Worm (Caenorhabditis elegans) whole organism, young adult: ENCODE measurements around the gene ppm-1.H.

Experiments
- C06A6.2 ChIP-seq: fragments of 200-800 bp; sonication (Bioruptor generic); conservative IDR thresholded peaks from 2 replicates; pipeline ENCODE4 v1.3.6; 2022; ENCODE audit warnings: missing genetic modification characterization, missing compliant biosample characterization
- C17E4.6 ChIP-seq: fragments of 200-800 bp; sonication (Bioruptor generic); IDR thresholded peaks from 2 replicates; pipeline ENCODE4 v1.3.6; 2022; ENCODE audit warnings: missing genetic modification reagents, missing genetic modification characterization, missing compliant biosample characterization
- F22D6.2 ChIP-seq: sonication (generic microtip); optimal IDR thresholded peaks from 2 replicates; lab custom pipeline; 2016; ENCODE audit warnings: mild to moderate bottlenecking, missing genetic modification characterization, missing compliant biosample characterization
- F23B12.7 ChIP-seq: sonication (generic microtip); optimal IDR thresholded peaks from 2 replicates; lab custom pipeline; 2017; ENCODE audit warnings: missing genetic modification characterization, mild to moderate bottlenecking, missing compliant biosample characterization, antibody characterized with exemption, moderate library complexity; ENCODE audit not compliant: insufficient read depth
- F39B2.1 ChIP-seq: fragments of 200-800 bp; sonication (Bioruptor generic); IDR thresholded peaks from 2 replicates; pipeline ENCODE4 v1.3.6; 2022; ENCODE audit warnings: missing genetic modification reagents, missing genetic modification characterization, missing compliant biosample characterization
- F57A8.1 ChIP-seq: fragments of 200-800 bp; sonication (Bioruptor generic); optimal IDR thresholded peaks from 2 replicates; lab custom pipeline; 2018; ENCODE audit warnings: mild to moderate bottlenecking, missing genetic modification characterization, moderate library complexity, missing compliant biosample characterization
- K11D2.4 ChIP-seq: fragments of 200-800 bp; sonication (Bioruptor generic); IDR thresholded peaks from 2 replicates; pipeline ENCODE4 v1.3.6; 2022; ENCODE audit warnings: missing genetic modification reagents, missing genetic modification characterization, missing compliant biosample characterization
- K12H6.12 ChIP-seq: fragments of 200-800 bp; sonication (Bioruptor generic); optimal IDR thresholded peaks from 2 replicates; lab custom pipeline; 2018; ENCODE audit warnings: mild to moderate bottlenecking, missing genetic modification characterization, missing compliant biosample characterization
- T07F8.4 ChIP-seq: sonication (generic microtip); optimal IDR thresholded peaks from 2 replicates; lab custom pipeline; 2016; ENCODE audit warnings: mild to moderate bottlenecking, missing genetic modification characterization, moderate library complexity, missing compliant biosample characterization
- Y67H2A.10 ChIP-seq: fragments of 200-800 bp; sonication (Bioruptor generic); conservative IDR thresholded peaks from 2 replicates; pipeline ENCODE4 v1.3.6; 2022; ENCODE audit warnings: missing genetic modification reagents, missing genetic modification characterization, missing compliant biosample characterization
- Y79H2A.3 ChIP-seq: fragments of 200-800 bp; sonication (Bioruptor generic); conservative IDR thresholded peaks from 2 replicates; pipeline ENCODE4 v1.3.6; 2022; ENCODE audit warnings: missing genetic modification reagents, missing genetic modification characterization, missing compliant biosample characterization
- akir-1 ChIP-seq: fragments of 200-800 bp; sonication (Bioruptor generic); optimal IDR thresholded peaks from 2 replicates; lab custom pipeline; 2018; ENCODE audit warnings: mild to moderate bottlenecking, missing genetic modification characterization, moderate library complexity, missing compliant biosample characterization
- ama-1 ChIP-seq, 3 experiments: fragments of 150-350 bp in 1 of 3; sonication (generic microtip) in 2 of 3; optimal IDR thresholded peaks; 2 replicates each; lab custom pipeline; 2014 to 2018; ENCODE audit warnings: missing biosample characterization in 2 of 3, missing genetic modification characterization in 2 of 3, missing genetic modification reagents in 2 of 3
- aptf-3 ChIP-seq: fragments of 200-800 bp; sonication (Bioruptor generic); IDR thresholded peaks from 2 replicates; pipeline ENCODE4 v1.3.6; 2022; ENCODE audit warnings: missing genetic modification characterization, missing compliant biosample characterization
- cebp-1 ChIP-seq, 2 experiments: fragments of 200-800 bp in 1 of 2; sonication (Bioruptor generic) in 1 of 2; sonication (generic microtip) in 1 of 2; IDR thresholded peaks in 1 of 2; optimal IDR thresholded peaks in 1 of 2; 2 replicates each; pipeline versions ENCODE4 v1.3.6 to Lab custom; 2017 to 2022; ENCODE audit warnings: missing compliant biosample characterization in 2 of 2, missing genetic modification characterization in 2 of 2, mild to moderate bottlenecking in 1 of 2, missing genetic modification reagents in 1 of 2, moderate library complexity in 1 of 2
- ceh-100 ChIP-seq: fragments of 200-800 bp; sonication (Bioruptor generic); IDR thresholded peaks from 2 replicates; pipeline ENCODE4 v1.3.6; 2022; ENCODE audit warnings: missing genetic modification reagents, missing genetic modification characterization, missing compliant biosample characterization
- chd-7 ChIP-seq: sonication (generic microtip); optimal IDR thresholded peaks from 2 replicates; lab custom pipeline; 2016; ENCODE audit warnings: mild to moderate bottlenecking, missing genetic modification characterization, moderate library complexity, missing compliant biosample characterization
- die-1 ChIP-seq: sonication (generic microtip); optimal IDR thresholded peaks from 2 replicates; lab custom pipeline; 2016; ENCODE audit warnings: missing genotype, mild to moderate bottlenecking, missing genetic modification characterization, missing compliant biosample characterization
- dox-1 ChIP-seq: fragments of 200-800 bp; sonication (Bioruptor generic); IDR thresholded peaks from 2 replicates; pipeline ENCODE4 v1.3.6; 2022; ENCODE audit warnings: missing genetic modification reagents, missing genetic modification characterization, missing compliant biosample characterization
- efl-1 ChIP-seq: fragments of 150-350 bp; optimal IDR thresholded peaks from 2 replicates; lab custom pipeline; 2014; ENCODE audit warnings: missing biosample characterization, missing genetic modification reagents, missing genetic modification characterization
- egrh-3 ChIP-seq: fragments of 200-800 bp; sonication (Bioruptor generic); IDR thresholded peaks from 2 replicates; pipeline ENCODE4 v1.3.6; 2022; ENCODE audit warnings: missing genetic modification reagents, missing genetic modification characterization, missing compliant biosample characterization
- ekl-4 ChIP-seq: fragments of 200-800 bp; sonication (Bioruptor generic); IDR thresholded peaks from 2 replicates; pipeline ENCODE4 v1.3.6; 2022; ENCODE audit warnings: missing genetic modification reagents, missing genetic modification characterization, missing compliant biosample characterization
- gei-17 ChIP-seq: fragments of 200-800 bp; sonication (Bioruptor generic); optimal IDR thresholded peaks from 2 replicates; lab custom pipeline; 2018; ENCODE audit warnings: mild to moderate bottlenecking, missing genetic modification characterization, missing compliant biosample characterization
- lag-1 ChIP-seq: fragments of 200-800 bp; sonication (Bioruptor generic); IDR thresholded peaks from 2 replicates; pipeline ENCODE4 v1.3.6; 2022; ENCODE audit warnings: missing genetic modification reagents, missing genetic modification characterization, missing compliant biosample characterization
- let-526 ChIP-seq: fragments of 200-800 bp; sonication (Bioruptor generic); IDR thresholded peaks from 2 replicates; pipeline ENCODE4 v1.3.6; 2022; ENCODE audit warnings: missing genetic modification reagents, missing genetic modification characterization, missing compliant biosample characterization
- lin-26 ChIP-seq: fragments of 200-800 bp; sonication (Bioruptor generic); IDR thresholded peaks from 2 replicates; pipeline ENCODE4 v1.3.6; 2022; ENCODE audit warnings: missing genetic modification reagents, missing genetic modification characterization, missing compliant biosample characterization
- madf-10 ChIP-seq: sonication (generic microtip); optimal IDR thresholded peaks from 2 replicates; lab custom pipeline; 2016; ENCODE audit warnings: mild to moderate bottlenecking, missing genetic modification characterization, missing compliant biosample characterization
- madf-6 ChIP-seq: fragments of 200-800 bp; sonication (Bioruptor generic); IDR thresholded peaks from 2 replicates; pipeline ENCODE4 v1.3.6; 2022; ENCODE audit warnings: missing genetic modification reagents, missing genetic modification characterization, missing compliant biosample characterization
- nfya-2 ChIP-seq: fragments of 200-800 bp; sonication (Bioruptor generic); IDR thresholded peaks from 2 replicates; pipeline ENCODE4 v1.3.6; 2022; ENCODE audit warnings: missing genetic modification reagents, missing genetic modification characterization, missing compliant biosample characterization
- nhr-80 ChIP-seq: sonication (generic microtip); optimal IDR thresholded peaks from 2 replicates; lab custom pipeline; 2016; ENCODE audit warnings: missing genetic modification characterization, missing compliant biosample characterization
- pbrm-1 ChIP-seq: fragments of 200-800 bp; sonication (Bioruptor generic); IDR thresholded peaks from 2 replicates; pipeline ENCODE4 v1.3.6; 2022; ENCODE audit warnings: missing genetic modification reagents, missing genetic modification characterization, missing compliant biosample characterization
- pha-4 ChIP-seq: fragments of 150-350 bp; sonication (generic microtip); optimal IDR thresholded peaks from 2 replicates; lab custom pipeline; 2014; ENCODE audit warnings: missing biosample characterization, missing genetic modification reagents, missing genetic modification characterization
- rpc-1 ChIP-seq, 2 experiments: fragments of 150-350 bp in 1 of 2; sonication (generic microtip) in 1 of 2; optimal IDR thresholded peaks; 2 replicates each; lab custom pipeline; 2014 to 2018; ENCODE audit warnings: missing biosample characterization in 1 of 2, missing genetic modification characterization in 1 of 2, missing genetic modification reagents in 1 of 2, missing genotype in 1 of 2
- unc-62 ChIP-seq: fragments of 150-350 bp; optimal IDR thresholded peaks from 2 replicates; lab custom pipeline; 2014; ENCODE audit warnings: missing biosample characterization, missing genetic modification reagents, missing genetic modification characterization
- xnd-1 ChIP-seq: sonication (generic microtip); optimal IDR thresholded peaks from 2 replicates; lab custom pipeline; 2016; ENCODE audit warnings: missing genotype, missing genetic modification reagents, missing genetic modification characterization, missing compliant biosample characterization
- zfh-2 ChIP-seq: fragments of 200-800 bp; sonication (Bioruptor generic); conservative IDR thresholded peaks from 2 replicates; pipeline ENCODE4 v1.3.6; 2022; ENCODE audit warnings: missing genetic modification reagents, missing genetic modification characterization, missing compliant biosample characterization
- zim-3 ChIP-seq: sonication (generic microtip); optimal IDR thresholded peaks from 2 replicates; lab custom pipeline; 2017; ENCODE audit warnings: mild to moderate bottlenecking, missing genetic modification characterization, moderate library complexity, missing compliant biosample characterization
- ztf-18 ChIP-seq: sonication (generic microtip); optimal IDR thresholded peaks from 2 replicates; lab custom pipeline; 2016; ENCODE audit warnings: missing genotype, mild to moderate bottlenecking, missing genetic modification characterization, missing compliant biosample characterization
- ztf-3 ChIP-seq: fragments of 200-800 bp; sonication (Bioruptor generic); optimal IDR thresholded peaks from 2 replicates; lab custom pipeline; 2018; ENCODE audit warnings: mild to moderate bottlenecking, missing genetic modification characterization, missing compliant biosample characterization

ppm-1.H gene

ce11 chrIV:12238851-12239250 lies 29.3 kb downstream of the ppm-1.H start, which contains the start of gene sre-19:
sre-19 (minus strand) TSS chrIV:12238951.
- no peak for TF ChIP-seq die-1
- no peak for TF ChIP-seq nfya-2 (GFP tag; lab: Robert Waterston, UW)
- no peak for TF ChIP-seq ztf-3 (GFP tag; lab: Kevin White, UChicago)
- TF ChIP-seq C06A6.2 (GFP tag; lab: Robert Waterston, UW), result no peak
- TF ChIP-seq zim-3 (tag; lab: Kevin White, UChicago), result no peak
- no peak for TF ChIP-seq efl-1 (GFP tag; lab: Kevin White, UChicago)
- no peak for TF ChIP-seq K12H6.12 (tag; lab: Kevin White, UChicago)
- TF ChIP-seq chd-7 (tag; lab: Kevin White, UChicago), result no peak
- TF ChIP-seq F57A8.1 (GFP tag; lab: Kevin White, UChicago), result no peak
- no peak for TF ChIP-seq pha-4 (tag; lab: Kevin White, UChicago)
- TF ChIP-seq K11D2.4 (GFP tag; lab: Robert Waterston, UW), result no peak
- no peak for TF ChIP-seq C17E4.6 (GFP tag; lab: Robert Waterston, UW)
- no peak for TF ChIP-seq zfh-2 (GFP tag; lab: Robert Waterston, UW)
- no peak for TF ChIP-seq ekl-4 (GFP tag; lab: Robert Waterston, UW)

- TF ChIP-seq zim-3 (tag; lab: Kevin White, UChicago), result no peak
- no peak for TF ChIP-seq ama-1 (optimal IDR thresholded peaks at IDR 0.05; lab: Kevin White, UChicago)
- TF ChIP-seq ama-1 (GFP tag; optimal IDR thresholded peaks at IDR 0.05; lab: Kevin White, UChicago), result no peak
- no peak for TF ChIP-seq Y67H2A.10
- no peak for TF ChIP-seq dox-1 (GFP tag; lab: Robert Waterston, UW)
- TF ChIP-seq zfh-2 (GFP tag; lab: Robert Waterston, UW), result no peak
- no peak for TF ChIP-seq madf-6
- no peak for TF ChIP-seq aptf-3 (GFP tag; lab: Robert Waterston, UW)
- TF ChIP-seq pbrm-1, result no peak
- TF ChIP-seq Y79H2A.3 (GFP tag; lab: Robert Waterston, UW), result no peak
- no peak for TF ChIP-seq gei-17 (GFP tag; lab: Kevin White, UChicago)
- no peak for TF ChIP-seq lag-1 (GFP tag; lab: Robert Waterston, UW)
Measured at ce11 chrIV:12236011-12236410, 32.1 kb downstream of the ppm-1.H start, which contains the start of gene sre-16. sre-16 (minus strand) TSS chrIV:12236111.

ce11 chrIV:12229679-12230078 lies 38.4 kb downstream of the ppm-1.H start, which contains the start of gene sre-18:
sre-18 (minus strand) TSS chrIV:12229779.
- TF ChIP-seq akir-1 (GFP tag; lab: Kevin White, UChicago), result no peak
- TF ChIP-seq madf-10, result no peak
- no peak for TF ChIP-seq cebp-1 (GFP tag; IDR thresholded peaks at IDR 0.05; lab: Robert Waterston, UW)
- TF ChIP-seq cebp-1 (tag; optimal IDR thresholded peaks at IDR 0.05; lab: Kevin White, UChicago), result no peak
- TF ChIP-seq rpc-1 (optimal IDR thresholded peaks at IDR 0.05; lab: Kevin White, UChicago), result no peak
- no peak for TF ChIP-seq rpc-1 (tag; optimal IDR thresholded peaks at IDR 0.05; lab: Kevin White, UChicago)
- no peak for TF ChIP-seq nhr-80 (tag; lab: Kevin White, UChicago)
- no peak for TF ChIP-seq xnd-1 (tag; lab: Kevin White, UChicago)
- TF ChIP-seq unc-62 (GFP tag; lab: Kevin White, UChicago), result no peak
- TF ChIP-seq F23B12.7 (tag; lab: Kevin White, UChicago), result no peak
- TF ChIP-seq ztf-18 (tag; lab: Kevin White, UChicago), result no peak
- TF ChIP-seq lin-26, result no peak
- TF ChIP-seq let-526 (GFP tag; lab: Robert Waterston, UW), result no peak
- no peak for TF ChIP-seq F22D6.2 (tag; lab: Kevin White, UChicago)
- TF ChIP-seq die-1, result no peak
- no peak for TF ChIP-seq T07F8.4 (tag; lab: Kevin White, UChicago)
- TF ChIP-seq F39B2.1 (GFP tag; lab: Robert Waterston, UW), result no peak
- no peak for TF ChIP-seq ceh-100 (GFP tag; lab: Robert Waterston, UW)
- no peak for TF ChIP-seq egrh-3
